Worm (Caenorhabditis elegans): ENCODE measurements around the gene Y59A8B.12.

Gene Y59A8B.12

DNA sequence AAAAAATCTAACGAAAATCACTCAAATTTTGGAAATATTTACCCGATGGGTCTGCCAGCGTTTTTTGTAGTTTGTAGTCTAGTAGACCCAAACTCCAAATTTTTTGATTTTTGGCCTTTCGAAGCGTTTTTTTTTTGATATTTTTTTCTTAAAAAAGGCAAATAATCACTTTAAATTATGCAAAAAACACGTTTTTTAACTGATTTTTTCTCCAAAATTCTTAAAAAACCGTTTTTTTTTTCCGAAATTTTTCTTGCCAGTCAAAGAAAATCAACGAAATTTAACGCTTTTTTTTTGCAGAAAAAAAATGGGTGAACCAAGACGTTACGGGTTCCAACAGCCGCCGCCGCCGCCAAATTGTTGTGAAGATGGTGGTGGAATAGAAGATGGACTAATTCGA lies 21.9 kb upstream of the Y59A8B.12 start, which contains the start of gene Y37H2A.1:
Gene Y37H2A.1 (plus strand): TSS at position 301 of the 400 bp plus-strand sequence.
- no peak for TF ChIP-seq sdc-2 (tag; optimal IDR thresholded peaks at IDR 0.05)
- TF ChIP-seq eyg-1 (tag; optimal IDR thresholded peaks at IDR 0.05): no peak
- no peak for TF ChIP-seq elt-4 (tag; optimal IDR thresholded peaks at IDR 0.05)

DNA sequence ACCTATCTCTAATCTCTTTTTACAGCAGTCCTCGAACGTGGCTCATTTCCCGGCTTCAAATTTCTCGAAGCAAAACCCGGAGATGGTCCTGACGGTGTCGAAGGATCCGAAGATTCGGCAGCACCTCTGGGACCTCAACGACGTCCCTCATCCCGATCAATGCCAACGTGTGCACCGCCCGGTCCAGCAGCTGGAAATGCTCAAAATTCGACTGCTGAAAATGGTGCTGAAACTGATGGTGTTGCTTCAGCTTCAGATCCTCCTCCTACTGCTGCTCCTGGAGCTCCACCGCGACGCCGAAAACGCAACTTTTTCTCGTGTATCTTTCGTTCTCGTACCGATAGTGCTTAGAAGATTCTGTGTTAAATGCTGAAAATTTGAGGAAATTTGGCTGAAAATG lies 20.0 kb upstream of the Y59A8B.12 start:
- TF ChIP-seq rnt-1 (tag; optimal IDR thresholded peaks at IDR 0.05) (no peak), T23F11.4 (GFP tag; optimal IDR thresholded peaks at IDR 0.05) (no peak), ceh-6 (GFP tag; optimal IDR thresholded peaks at IDR 0.05) (no peak), unc-55 (GFP tag; optimal IDR thresholded peaks at IDR 0.05) (no peak), mec-3 (tag; optimal IDR thresholded peaks at IDR 0.05; ENCODE audit: borderline replicate concordance) (no peak), pqm-1 (tag; optimal IDR thresholded peaks at IDR 0.05) (no peak), gmeb-2 (tag; optimal IDR thresholded peaks at IDR 0.05) (no peak), ttx-3 (tag; optimal IDR thresholded peaks at IDR 0.05) (no peak), sox-2 (GFP tag; IDR thresholded peaks at IDR 0.05) (no peak), sdc-2 (tag; optimal IDR thresholded peaks at IDR 0.05) (no peak), nhr-232 (tag; optimal IDR thresholded peaks at IDR 0.05) (no peak), ceh-31 (tag; optimal IDR thresholded peaks at IDR 0.05) (no peak), elt-2 (tag; optimal IDR thresholded peaks at IDR 0.05) (no peak), ceh-9 (tag; optimal IDR thresholded peaks at IDR 0.05) (no peak), tbx-7 (tag; optimal IDR thresholded peaks at IDR 0.05) (no peak)

DNA sequence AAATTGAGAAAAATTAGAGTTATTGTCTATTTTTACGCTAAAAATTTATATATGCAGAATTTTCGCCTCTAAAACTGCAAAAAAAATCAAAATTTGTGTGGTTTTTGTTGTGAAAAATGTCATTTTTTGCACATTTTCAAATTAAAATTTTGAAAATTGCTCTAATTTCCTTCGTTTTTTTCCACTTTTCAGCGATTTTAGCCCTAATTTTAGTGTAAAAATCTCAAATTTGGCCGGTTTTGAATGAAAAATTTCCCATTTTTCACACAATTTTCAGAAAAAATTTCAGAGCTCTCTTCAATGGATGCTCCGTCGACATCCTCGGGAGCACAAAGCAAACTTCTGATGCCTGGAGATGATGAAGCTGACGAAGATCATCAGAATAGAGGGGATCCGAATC lies 12.4 kb upstream of the Y59A8B.12 start, which contains the start of gene par-4:
Gene par-4 (plus strand): TSS at position 301 of the 400 bp plus-strand sequence.
- TF ChIP-seq lin-11 (tag; optimal IDR thresholded peaks at IDR 0.05) (no peak), ceh-2 (tag; optimal IDR thresholded peaks at IDR 0.05) (no peak), pat-9 (tag; optimal IDR thresholded peaks at IDR 0.05) (no peak), odd-2 (tag; optimal IDR thresholded peaks at IDR 0.05) (no peak)

DNA sequence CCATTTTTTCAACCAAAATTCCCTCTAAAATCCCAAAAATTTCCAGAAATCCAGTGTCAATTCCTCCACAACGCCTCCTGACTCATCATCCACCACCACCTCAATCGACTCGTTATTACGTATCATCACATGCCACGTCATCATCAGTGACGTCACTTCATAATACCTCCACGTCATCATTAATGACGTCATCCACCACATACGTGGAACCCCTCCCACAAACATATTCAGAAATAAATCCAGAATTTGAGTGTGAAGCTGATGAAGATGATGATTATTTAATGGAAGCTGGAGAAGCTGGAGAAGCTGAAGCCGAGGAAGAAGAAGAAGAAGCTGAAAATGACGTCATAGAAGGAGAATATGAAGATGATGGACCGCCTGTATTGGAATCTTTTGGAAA lies 7.9 kb upstream of the Y59A8B.12 start:
- no peak for TF ChIP-seq sox-2 (GFP tag; IDR thresholded peaks at IDR 0.05)
- TF ChIP-seq T23F11.4 (GFP tag; optimal IDR thresholded peaks at IDR 0.05): no peak
- TF ChIP-seq hlh-15 (tag; optimal IDR thresholded peaks at IDR 0.05): no peak
- TF ChIP-seq C38D4.7 (GFP tag; optimal IDR thresholded peaks at IDR 0.05): no peak
- TF ChIP-seq ceh-2 (tag; optimal IDR thresholded peaks at IDR 0.05): no peak
- TF ChIP-seq ceh-24 (tag; optimal IDR thresholded peaks at IDR 0.05): no peak
- no peak for TF ChIP-seq pha-4 (tag; optimal IDR thresholded peaks at IDR 0.05)
- no peak for TF ChIP-seq rnt-1 (tag; optimal IDR thresholded peaks at IDR 0.05)
- TF ChIP-seq hlh-6 (tag; optimal IDR thresholded peaks at IDR 0.05): no peak
- no peak for TF ChIP-seq unc-55 (GFP tag; optimal IDR thresholded peaks at IDR 0.05)
- TF ChIP-seq ceh-22 (tag; optimal IDR thresholded peaks at IDR 0.05): no peak
- no peak for TF ChIP-seq nhr-11 (tag; optimal IDR thresholded peaks at IDR 0.05)
- no peak for TF ChIP-seq pag-3 (tag; optimal IDR thresholded peaks at IDR 0.05; ENCODE audit: borderline replicate concordance)
- no peak for TF ChIP-seq ceh-9 (tag; optimal IDR thresholded peaks at IDR 0.05)
- no peak for TF ChIP-seq pat-9 (tag; optimal IDR thresholded peaks at IDR 0.05)
- TF ChIP-seq dve-1 (tag; optimal IDR thresholded peaks at IDR 0.05): no peak
- no peak for TF ChIP-seq fkh-10 (GFP tag; optimal IDR thresholded peaks at IDR 0.05)
- TF ChIP-seq unc-3 (GFP tag; conservative IDR thresholded peaks at IDR 0.05): no peak
- TF ChIP-seq unc-3 (tag; optimal IDR thresholded peaks at IDR 0.05): no peak
- TF ChIP-seq K02D7.2 (tag; optimal IDR thresholded peaks at IDR 0.05): no peak
- no peak for TF ChIP-seq tbx-2 (tag; optimal IDR thresholded peaks at IDR 0.05)

ce11 chrV:18091216-18091615 lies 5.2 kb upstream of the Y59A8B.12 start:
- TF ChIP-seq ceh-2 (tag; optimal IDR thresholded peaks at IDR 0.05) (no peak), unc-3 (GFP tag; conservative IDR thresholded peaks at IDR 0.05) (no peak), unc-3 (tag; optimal IDR thresholded peaks at IDR 0.05) (no peak), ceh-6 (GFP tag; optimal IDR thresholded peaks at IDR 0.05) (no peak), tbx-7 (tag; optimal IDR thresholded peaks at IDR 0.05) (no peak)
